Worm (Caenorhabditis elegans) whole organism, late embryonic: ENCODE data around the gene gtf-2A2.

ENCODE experiments used
- C08G9.2 ChIP-seq: sonication (generic microtip); optimal IDR thresholded peaks from 2 replicates; lab custom pipeline; 2016; ENCODE audit warnings: mild to moderate bottlenecking, missing genetic modification characterization, moderate library complexity, missing compliant biosample characterization
- C38D4.7 ChIP-seq: fragments of 200-800 bp; sonication (Bioruptor generic); optimal IDR thresholded peaks from 2 replicates; lab custom pipeline; 2018; ENCODE audit warnings: mild to moderate bottlenecking, missing genetic modification characterization, moderate library complexity, missing compliant biosample characterization
- F13H6.1 ChIP-seq: sonication (generic microtip); optimal IDR thresholded peaks from 2 replicates; lab custom pipeline; 2016; ENCODE audit warnings: missing genetic modification characterization, missing compliant biosample characterization
- K09A11.1 ChIP-seq: sonication (generic microtip); optimal IDR thresholded peaks from 2 replicates; lab custom pipeline; 2017; ENCODE audit warnings: antibody characterized with exemption, mild to moderate bottlenecking, missing genetic modification characterization, missing compliant biosample characterization; ENCODE audit not compliant: insufficient read depth
- T23F11.4 ChIP-seq: fragments of 200-800 bp; sonication (Bioruptor generic); optimal IDR thresholded peaks from 2 replicates; lab custom pipeline; 2018; ENCODE audit warnings: mild to moderate bottlenecking, missing genetic modification characterization, missing compliant biosample characterization
- Y22D7AL.16 ChIP-seq: sonication (generic microtip); optimal IDR thresholded peaks from 2 replicates; lab custom pipeline; 2016; ENCODE audit warnings: missing genetic modification characterization, missing compliant biosample characterization
- ahr-1 ChIP-seq: sonication (generic microtip); optimal IDR thresholded peaks from 2 replicates; lab custom pipeline; 2016; ENCODE audit warnings: missing genetic modification characterization, missing compliant biosample characterization
- ama-1 ChIP-seq: fragments of 150-350 bp; optimal IDR thresholded peaks from 2 replicates; lab custom pipeline; 2014
- ceh-14 ChIP-seq: sonication (generic microtip); optimal IDR thresholded peaks from 2 replicates; lab custom pipeline; 2016; ENCODE audit warnings: missing genotype, missing genetic modification characterization, missing compliant biosample characterization
- ceh-18 ChIP-seq: sonication (generic microtip); optimal IDR thresholded peaks from 2 replicates; lab custom pipeline; 2016; ENCODE audit warnings: missing genetic modification characterization, missing compliant biosample characterization
- ceh-19 ChIP-seq: fragments of 200-800 bp; sonication (Bioruptor generic); optimal IDR thresholded peaks from 2 replicates; lab custom pipeline; 2018; ENCODE audit warnings: mild to moderate bottlenecking, missing genetic modification characterization, missing compliant biosample characterization
- ceh-2 ChIP-seq: sonication (generic microtip); optimal IDR thresholded peaks from 2 replicates; lab custom pipeline; 2016; ENCODE audit warnings: missing genotype, missing genetic modification characterization, missing compliant biosample characterization
- ceh-24 ChIP-seq: sonication (generic microtip); optimal IDR thresholded peaks from 2 replicates; lab custom pipeline; 2016; ENCODE audit warnings: mild to moderate bottlenecking, missing genetic modification characterization, missing compliant biosample characterization
- ceh-30 ChIP-seq: fragments of 150-350 bp; optimal IDR thresholded peaks from 2 replicates; lab custom pipeline; 2014; ENCODE audit warnings: missing biosample characterization, missing genetic modification characterization
- ceh-31 ChIP-seq: sonication (generic microtip); optimal IDR thresholded peaks from 2 replicates; lab custom pipeline; 2016; ENCODE audit warnings: missing genetic modification characterization, missing compliant biosample characterization
- ceh-45 ChIP-seq: fragments of 200-800 bp; sonication (Bioruptor generic); IDR thresholded peaks from 2 replicates; pipeline ENCODE4 v1.3.6; 2022; ENCODE audit warnings: missing genetic modification reagents, missing genetic modification characterization, missing compliant biosample characterization
- ceh-6 ChIP-seq: fragments of 200-800 bp; sonication (Bioruptor generic); optimal IDR thresholded peaks from 2 replicates; lab custom pipeline; 2018; ENCODE audit warnings: mild to moderate bottlenecking, missing genetic modification characterization, missing compliant biosample characterization
- ceh-9 ChIP-seq: sonication (generic microtip); optimal IDR thresholded peaks from 2 replicates; lab custom pipeline; 2016; ENCODE audit warnings: mild to moderate bottlenecking, missing genetic modification characterization, inconsistent platforms, missing compliant biosample characterization
- che-1 ChIP-seq: sonication (generic microtip); optimal IDR thresholded peaks from 2 replicates; lab custom pipeline; 2016; ENCODE audit warnings: mild to moderate bottlenecking, missing genetic modification characterization, missing compliant biosample characterization
- dmd-4 ChIP-seq: sonication (generic microtip); optimal IDR thresholded peaks from 2 replicates; lab custom pipeline; 2016; ENCODE audit warnings: borderline replicate concordance, missing genetic modification characterization, missing compliant biosample characterization
- dve-1 ChIP-seq: sonication (generic microtip); optimal IDR thresholded peaks from 2 replicates; lab custom pipeline; 2017; ENCODE audit warnings: antibody characterized with exemption, mild to moderate bottlenecking, missing genetic modification characterization, missing compliant biosample characterization
- elt-2 ChIP-seq: sonication (generic microtip); optimal IDR thresholded peaks from 2 replicates; lab custom pipeline; 2016; ENCODE audit warnings: missing genetic modification reagents, missing genetic modification characterization, missing compliant biosample characterization
- elt-4 ChIP-seq: sonication (generic microtip); optimal IDR thresholded peaks from 2 replicates; lab custom pipeline; 2016; ENCODE audit warnings: missing genetic modification characterization, missing compliant biosample characterization
- eyg-1 ChIP-seq: sonication (generic microtip); optimal IDR thresholded peaks from 2 replicates; lab custom pipeline; 2016; ENCODE audit warnings: missing genotype, missing genetic modification characterization, missing compliant biosample characterization
- fax-1 ChIP-seq: sonication (generic microtip); optimal IDR thresholded peaks from 2 replicates; lab custom pipeline; 2016; ENCODE audit warnings: missing genotype, missing genetic modification characterization, missing compliant biosample characterization
- fkh-10 ChIP-seq: fragments of 150-350 bp; optimal IDR thresholded peaks from 2 replicates; lab custom pipeline; 2014; ENCODE audit warnings: missing biosample characterization, missing genetic modification reagents, missing genetic modification characterization
- gmeb-2 ChIP-seq: sonication (generic microtip); optimal IDR thresholded peaks from 2 replicates; lab custom pipeline; 2016; ENCODE audit warnings: missing genetic modification characterization, inconsistent platforms, missing compliant biosample characterization
- hlh-15 ChIP-seq: sonication (generic microtip); optimal IDR thresholded peaks from 2 replicates; lab custom pipeline; 2016; ENCODE audit warnings: missing genetic modification characterization, missing compliant biosample characterization
- hlh-30 ChIP-seq: sonication (generic microtip); optimal IDR thresholded peaks from 2 replicates; lab custom pipeline; 2017; ENCODE audit warnings: antibody characterized with exemption, missing genetic modification characterization, missing compliant biosample characterization; ENCODE audit not compliant: insufficient read depth
- hlh-6 ChIP-seq: sonication (generic microtip); optimal IDR thresholded peaks from 2 replicates; lab custom pipeline; 2016; ENCODE audit warnings: missing genotype, missing genetic modification characterization, missing compliant biosample characterization
- lim-6 ChIP-seq: sonication (generic microtip); optimal IDR thresholded peaks from 2 replicates; lab custom pipeline; 2016; ENCODE audit warnings: missing genetic modification characterization, missing compliant biosample characterization
- mec-3 ChIP-seq: sonication (generic microtip); optimal IDR thresholded peaks from 2 replicates; lab custom pipeline; 2016; ENCODE audit warnings: borderline replicate concordance, missing genetic modification characterization, missing compliant biosample characterization
- nfya-1 ChIP-seq: sonication (generic microtip); optimal IDR thresholded peaks from 2 replicates; lab custom pipeline; 2017; ENCODE audit warnings: missing genetic modification characterization, mild to moderate bottlenecking, missing compliant biosample characterization, antibody characterized with exemption, moderate library complexity
- nhr-11 ChIP-seq: fragments of 150-350 bp; optimal IDR thresholded peaks from 2 replicates; lab custom pipeline; 2014; ENCODE audit warnings: missing biosample characterization, missing genetic modification characterization
- nhr-232 ChIP-seq: sonication (generic microtip); optimal IDR thresholded peaks from 2 replicates; lab custom pipeline; 2016; ENCODE audit warnings: missing genetic modification characterization, missing compliant biosample characterization
- pat-9 ChIP-seq: fragments of 200-800 bp; sonication (Bioruptor generic); optimal IDR thresholded peaks from 2 replicates; lab custom pipeline; 2018; ENCODE audit warnings: mild to moderate bottlenecking, missing genetic modification characterization, moderate library complexity, missing compliant biosample characterization
- pax-1 ChIP-seq: fragments of 150-350 bp; optimal IDR thresholded peaks from 2 replicates; lab custom pipeline; 2014; ENCODE audit warnings: missing biosample characterization, missing genetic modification characterization
- pha-2 ChIP-seq: sonication (generic microtip); optimal IDR thresholded peaks from 2 replicates; lab custom pipeline; 2017; ENCODE audit warnings: mild to moderate bottlenecking, missing genetic modification characterization, missing compliant biosample characterization
- ref-2 ChIP-seq: sonication (generic microtip); optimal IDR thresholded peaks from 2 replicates; lab custom pipeline; 2016; ENCODE audit warnings: missing genetic modification characterization, missing compliant biosample characterization
- sox-2 ChIP-seq: fragments of 200-800 bp; sonication (Bioruptor generic); IDR thresholded peaks from 2 replicates; pipeline ENCODE4 v1.3.6; 2022; ENCODE audit warnings: missing genetic modification reagents, missing genetic modification characterization, missing compliant biosample characterization
- sox-4 ChIP-seq: sonication (generic microtip); optimal IDR thresholded peaks from 2 replicates; lab custom pipeline; 2017; ENCODE audit warnings: mild to moderate bottlenecking, missing genetic modification characterization, inconsistent platforms, missing compliant biosample characterization
- syd-9 ChIP-seq: sonication (generic microtip); optimal IDR thresholded peaks from 2 replicates; lab custom pipeline; 2016; ENCODE audit warnings: mild to moderate bottlenecking, missing genetic modification characterization, moderate library complexity, missing compliant biosample characterization
- tbx-2 ChIP-seq: sonication (generic microtip); optimal IDR thresholded peaks from 2 replicates; lab custom pipeline; 2016; ENCODE audit warnings: missing genetic modification characterization, missing compliant biosample characterization
- tbx-7 ChIP-seq: sonication (generic microtip); optimal IDR thresholded peaks from 2 replicates; lab custom pipeline; 2016; ENCODE audit warnings: missing genotype, missing genetic modification characterization, missing compliant biosample characterization
- ttx-3 ChIP-seq: sonication (generic microtip); optimal IDR thresholded peaks from 2 replicates; lab custom pipeline; 2016; ENCODE audit warnings: missing genetic modification reagents, missing genetic modification characterization, missing compliant biosample characterization
- unc-3 ChIP-seq, 2 experiments: fragments of 200-800 bp in 1 of 2; sonication (Bioruptor generic) in 1 of 2; sonication (generic microtip) in 1 of 2; conservative IDR thresholded peaks in 1 of 2; optimal IDR thresholded peaks in 1 of 2; 2 replicates each; pipeline versions ENCODE4 v1.3.6 to Lab custom; 2016 to 2022; ENCODE audit warnings: missing compliant biosample characterization in 2 of 2, missing genetic modification characterization in 2 of 2, missing genetic modification reagents in 1 of 2
- unc-55 ChIP-seq: sonication (generic microtip); optimal IDR thresholded peaks from 2 replicates; lab custom pipeline; 2017; ENCODE audit warnings: missing biosample characterization, missing genetic modification reagents, missing genetic modification characterization
- ztf-16 ChIP-seq: sonication (generic microtip); optimal IDR thresholded peaks from 2 replicates; lab custom pipeline; 2017; ENCODE audit warnings: missing genetic modification characterization, missing compliant biosample characterization

Gene gtf-2A2

DNA sequence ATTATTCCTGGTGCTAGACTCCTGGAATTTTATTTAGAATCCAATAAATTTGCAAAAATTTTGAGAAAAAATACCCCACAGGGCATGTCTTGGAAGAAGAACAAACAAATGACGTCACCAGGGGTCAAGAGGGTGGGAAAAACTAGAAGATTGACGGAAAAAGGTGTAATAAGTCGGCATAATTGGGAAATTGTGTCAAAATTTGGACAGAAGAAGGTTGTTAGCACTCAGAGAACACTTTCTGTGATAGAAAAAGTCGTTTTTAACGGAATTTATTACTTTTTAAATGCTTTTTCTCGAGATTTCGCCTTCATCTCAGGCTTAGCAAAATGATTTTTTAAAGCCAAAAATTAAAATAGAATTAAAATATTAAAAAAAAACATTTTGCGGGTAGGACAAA lies 17.3 kb upstream of the gtf-2A2 start:
- no peak for TF ChIP-seq elt-2 (tag; lab: Kevin White, UChicago)
- TF ChIP-seq tbx-2 = no peak
- TF ChIP-seq ceh-45 = no peak
- no peak for TF ChIP-seq hlh-15 (tag; lab: Kevin White, UChicago)
- no peak for TF ChIP-seq ceh-18 (tag; lab: Kevin White, UChicago)
- no peak for TF ChIP-seq dmd-4 (tag; lab: Kevin White, UChicago)
- TF ChIP-seq, all 69 proteins: peak for 0

DNA sequence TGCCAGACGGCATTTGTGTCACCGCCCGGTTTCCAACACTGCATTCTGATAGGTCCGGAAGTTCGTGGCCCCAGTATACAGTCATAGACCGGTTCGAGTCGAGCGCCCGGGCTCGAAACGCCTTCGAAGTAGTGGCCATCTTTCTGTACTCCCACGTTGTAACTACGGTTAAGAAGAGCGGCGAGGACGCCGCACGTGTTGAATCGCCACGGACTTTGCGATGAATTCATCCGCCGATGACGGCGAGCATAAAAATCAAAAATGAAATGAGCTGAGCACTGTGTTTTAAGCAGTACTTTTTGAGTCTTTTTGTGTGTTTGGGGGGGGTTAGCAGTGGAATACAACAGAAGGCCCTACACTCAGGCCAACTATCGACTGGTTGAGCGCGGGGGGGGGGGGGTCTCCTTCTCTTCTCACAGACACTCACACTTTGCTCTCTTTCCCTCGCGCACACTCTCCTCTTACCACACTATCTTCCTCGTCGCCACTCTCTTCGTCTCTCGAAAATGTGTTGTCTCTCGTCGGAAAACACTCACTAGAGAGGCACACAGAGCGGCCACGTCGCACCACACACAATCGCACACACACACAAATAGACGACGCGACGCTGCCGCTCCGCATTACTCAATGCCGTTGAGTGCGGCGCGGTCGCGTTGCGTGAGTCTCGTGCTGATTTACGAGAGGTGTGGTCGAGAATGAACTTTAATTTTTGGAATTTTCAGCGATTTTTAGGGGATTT lies 16.2 kb upstream of the gtf-2A2 start, which contains the start of gene epc-1:
Gene epc-1 (minus strand): TSS at position 367 of the 739 bp plus-strand sequence.
- TF ChIP-seq C38D4.7 (GFP tag; lab: Kevin White, UChicago) (peak; percentile 27), Y22D7AL.16 (tag; lab: Kevin White, UChicago) (no peak), F13H6.1 (tag; lab: Kevin White, UChicago) (peak; percentile 44), hlh-30 (tag; lab: Kevin White, UChicago) (peak; percentile 95), hlh-6 (tag; lab: Kevin White, UChicago) (no peak), unc-3 (GFP tag; conservative IDR thresholded peaks at IDR 0.05; lab: Robert Waterston, UW) (no peak), unc-3 (tag; optimal IDR thresholded peaks at IDR 0.05; lab: Kevin White, UChicago) (no peak), C08G9.2 (tag; lab: Kevin White, UChicago) (peak; percentile 20), ceh-31 (tag; lab: Kevin White, UChicago) (peak; percentile 81), nfya-1 (tag; lab: Kevin White, UChicago) (peak; percentile 96), ceh-30 (tag; lab: Kevin White, UChicago) (no peak), dve-1 (tag; lab: Kevin White, UChicago) (peak; percentile 14), gmeb-2 (tag; lab: Kevin White, UChicago) (no peak), ztf-16 (tag; lab: Kevin White, UChicago) (no peak), fkh-10 (GFP tag; lab: Kevin White, UChicago) (peak; percentile 37), pax-1 (tag; lab: Kevin White, UChicago) (no peak), pha-2 (tag; lab: Kevin White, UChicago) (peak; percentile 10), sox-2 (GFP tag; lab: Robert Waterston, UW) (no peak; the same call in 1 of the 2 replicates), T23F11.4 (GFP tag; lab: Kevin White, UChicago) (peak; percentile 40), ttx-3 (tag; lab: Kevin White, UChicago) (no peak), dmd-4 (tag; lab: Kevin White, UChicago) (no peak), che-1 (tag; lab: Kevin White, UChicago) (peak; percentile 60), lim-6 (tag; lab: Kevin White, UChicago) (no peak), unc-55 (GFP tag; lab: Kevin White, UChicago) (peak; percentile 93), ahr-1 (no peak), sox-4 (tag; lab: Kevin White, UChicago) (no peak), tbx-2 (peak; percentile 82), ama-1 (lab: Kevin White, UChicago) (peak; percentile 70), ceh-9 (tag; lab: Kevin White, UChicago) (no peak), ceh-14 (tag; lab: Kevin White, UChicago) (peak; percentile 63), nhr-11 (tag; lab: Kevin White, UChicago) (no peak), eyg-1 (peak; percentile 15), ceh-2 (tag; lab: Kevin White, UChicago) (peak; percentile 33), ceh-18 (tag; lab: Kevin White, UChicago) (peak; percentile 81), syd-9 (tag; lab: Kevin White, UChicago) (peak; percentile 12), mec-3 (tag; lab: Kevin White, UChicago) (no peak), pat-9 (tag; lab: Kevin White, UChicago) (no peak), K09A11.1 (tag; lab: Kevin White, UChicago) (peak; percentile 10), nhr-232 (tag; lab: Kevin White, UChicago) (no peak), ref-2 (peak; percentile 90), ceh-19 (GFP tag; lab: Kevin White, UChicago) (no peak), ceh-45 (no peak), tbx-7 (no peak), fax-1 (tag; lab: Kevin White, UChicago) (no peak), ceh-24 (no peak), elt-4 (tag; lab: Kevin White, UChicago) (no peak), ceh-6 (peak; percentile 49)
